Fruit fly (Drosophila melanogaster) whole organism, wandering third instar larva: ENCODE measurements around the gene CG7368.

ENCODE experiments used
- CG9705 ChIP-seq: fragments of 200-800 bp; sonication (Bioruptor generic); optimal IDR thresholded peaks from 2 replicates; lab custom pipeline; 2018; ENCODE audit warnings: missing biosample characterization, mild to moderate bottlenecking, missing genetic modification characterization
- CrebA ChIP-seq: fragments of 200-800 bp; sonication (Bioruptor generic); optimal IDR thresholded peaks from 2 replicates; lab custom pipeline; 2016; ENCODE audit warnings: missing biosample characterization, mild to moderate bottlenecking, missing genetic modification characterization, borderline replicate concordance
- Hnf4 ChIP-seq: fragments of 200-800 bp; sonication (Bioruptor generic); optimal IDR thresholded peaks from 2 replicates; lab custom pipeline; 2016; ENCODE audit warnings: missing biosample characterization, mild to moderate bottlenecking, missing genetic modification characterization
- Hr78 ChIP-seq: fragments of >200 bp; optimal IDR thresholded peaks from 2 replicates; lab custom pipeline; 2017; ENCODE audit warnings: missing biosample characterization, missing genetic modification characterization
- Jra ChIP-seq: sonication (Bioruptor generic); optimal IDR thresholded peaks from 2 replicates; lab custom pipeline; 2016; ENCODE audit warnings: missing biosample characterization, missing genetic modification characterization
- Mio ChIP-seq: sonication (Bioruptor generic); optimal IDR thresholded peaks from 2 replicates; lab custom pipeline; 2016; ENCODE audit warnings: missing biosample characterization, missing genetic modification characterization
- N ChIP-seq: fragments of >200 bp; optimal IDR thresholded peaks from 2 replicates; lab custom pipeline; 2018; ENCODE audit warnings: missing biosample characterization, missing external identifiers, missing genetic modification characterization
- dmrt93B ChIP-seq: fragments of 200-800 bp; sonication (Bioruptor generic); optimal IDR thresholded peaks from 2 replicates; lab custom pipeline; 2018; ENCODE audit warnings: missing biosample characterization, mild to moderate bottlenecking, missing genetic modification characterization
- foxo ChIP-seq, 2 experiments: fragments of 200-800 bp; sonication (Bioruptor generic); optimal IDR thresholded peaks; 2 replicates in 1 of 2; 3 replicates in 1 of 2; lab custom pipeline; 2016 to 2017; ENCODE audit warnings: missing biosample characterization in 2 of 2, missing genetic modification characterization in 2 of 2
- fru ChIP-seq: fragments of 200-800 bp; sonication (Bioruptor generic); optimal IDR thresholded peaks from 3 replicates; lab custom pipeline; 2016; ENCODE audit warnings: missing biosample characterization, mild to moderate bottlenecking, missing genetic modification characterization
- h ChIP-seq: fragments of 200-800 bp; sonication (Bioruptor generic); optimal IDR thresholded peaks from 3 replicates; lab custom pipeline; 2016; ENCODE audit warnings: missing biosample characterization, mild to moderate bottlenecking, missing genetic modification characterization
- rgr ChIP-seq: fragments of 200-800 bp; sonication (Bioruptor generic); optimal IDR thresholded peaks from 3 replicates; lab custom pipeline; 2016; ENCODE audit warnings: missing biosample characterization, mild to moderate bottlenecking, missing genetic modification characterization
- sv ChIP-seq: fragments of 200-800 bp; sonication (Bioruptor generic); optimal IDR thresholded peaks from 3 replicates; lab custom pipeline; 2016; ENCODE audit warnings: missing biosample characterization, missing genetic modification characterization

DNA sequence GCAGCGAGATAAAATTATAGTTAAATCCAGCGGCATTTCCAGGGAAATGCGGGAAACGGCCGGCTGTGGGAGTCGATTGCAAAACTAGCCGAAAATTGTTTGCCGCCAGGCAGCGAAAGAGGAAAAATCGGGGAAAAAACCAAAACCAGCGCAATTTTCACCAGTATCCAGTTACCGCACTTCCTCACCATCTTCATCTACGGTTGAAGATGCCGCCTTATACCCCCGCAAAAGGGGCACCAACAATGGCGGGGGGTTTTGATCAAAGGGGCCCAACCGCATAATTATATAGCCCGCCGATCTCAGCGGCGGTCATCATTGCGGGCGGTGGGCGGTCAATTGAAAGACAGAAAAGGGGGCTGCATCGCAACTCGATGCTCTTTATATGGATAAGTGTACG is 49.0 kb upstream of the CG7368 start:
- TF ChIP-seq Mio (GFP tag; lab: Kevin White, UChicago) (no peak), h (GFP tag; lab: Kevin White, UChicago) (no peak), dmrt93B (GFP tag; lab: Kevin White, UChicago) (no peak), N (GFP tag; lab: Kevin White, UChicago) (no peak), foxo (GFP tag; optimal IDR thresholded peaks at IDR 0.05; lab: Kevin White, UChicago) (no peak), rgr (GFP tag; lab: Kevin White, UChicago) (no peak), sv (no peak), CrebA (GFP tag; lab: Kevin White, UChicago) (no peak), fru (GFP tag; lab: Kevin White, UChicago) (no peak), CG9705 (GFP tag; lab: Kevin White, UChicago) (no peak), Hnf4 (GFP tag; lab: Kevin White, UChicago) (no peak), Hr78 (GFP tag; lab: Kevin White, UChicago) (no peak), Jra (no peak)
